Fruit fly (Drosophila melanogaster) whole organism, wandering third instar larva: Measurements from ENCODE around the gene Rel.

Experiments used
- Abd-B ChIP-seq: fragments of >200 bp; optimal IDR thresholded peaks from 2 replicates; lab custom pipeline; 2017; ENCODE audit warnings: missing biosample characterization, missing genetic modification characterization
- CG32264 ChIP-seq: fragments of 200-800 bp; sonication (Bioruptor generic); optimal IDR thresholded peaks from 2 replicates; lab custom pipeline; 2016; ENCODE audit warnings: missing biosample characterization, missing genetic modification characterization
- CG9705 ChIP-seq: fragments of 200-800 bp; sonication (Bioruptor generic); optimal IDR thresholded peaks from 2 replicates; lab custom pipeline; 2018; ENCODE audit warnings: missing biosample characterization, mild to moderate bottlenecking, missing genetic modification characterization
- CrebA ChIP-seq: fragments of 200-800 bp; sonication (Bioruptor generic); optimal IDR thresholded peaks from 2 replicates; lab custom pipeline; 2016; ENCODE audit warnings: missing biosample characterization, mild to moderate bottlenecking, missing genetic modification characterization, borderline replicate concordance
- Dfd ChIP-seq: fragments of >200 bp; optimal IDR thresholded peaks from 2 replicates; lab custom pipeline; 2017; ENCODE audit warnings: missing biosample characterization, missing genetic modification characterization
- Dif ChIP-seq: fragments of 200-275, 200-300 bp; sonication (Bioruptor generic); optimal IDR thresholded peaks from 2 replicates; lab custom pipeline; 2018; ENCODE audit warnings: missing biosample characterization, missing genetic modification characterization; ENCODE audit not compliant: partially characterized antibody
- GATAd ChIP-seq: sonication (Bioruptor generic); optimal IDR thresholded peaks from 2 replicates; lab custom pipeline; 2016; ENCODE audit warnings: missing biosample characterization, missing genetic modification characterization
- HLH106 ChIP-seq: fragments of 200-800 bp; optimal IDR thresholded peaks from 3 replicates; lab custom pipeline; 2019; ENCODE audit warnings: missing biosample characterization, mild to moderate bottlenecking, missing genetic modification characterization, moderate library complexity
- Hnf4 ChIP-seq: fragments of 200-800 bp; sonication (Bioruptor generic); optimal IDR thresholded peaks from 2 replicates; lab custom pipeline; 2016; ENCODE audit warnings: missing biosample characterization, mild to moderate bottlenecking, missing genetic modification characterization
- Hr78 ChIP-seq: fragments of >200 bp; optimal IDR thresholded peaks from 2 replicates; lab custom pipeline; 2017; ENCODE audit warnings: missing biosample characterization, missing genetic modification characterization
- Hr83 ChIP-seq: fragments of 200-300 bp; sonication (Bioruptor generic); optimal IDR thresholded peaks from 2 replicates; lab custom pipeline; 2016; ENCODE audit warnings: missing biosample characterization, mild to moderate bottlenecking, missing genetic modification characterization, moderate library complexity; ENCODE audit not compliant: poor library complexity, severe bottlenecking
- Jra ChIP-seq: sonication (Bioruptor generic); optimal IDR thresholded peaks from 2 replicates; lab custom pipeline; 2016; ENCODE audit warnings: missing biosample characterization, missing genetic modification characterization
- Mio ChIP-seq: sonication (Bioruptor generic); optimal IDR thresholded peaks from 2 replicates; lab custom pipeline; 2016; ENCODE audit warnings: missing biosample characterization, missing genetic modification characterization
- Myc ChIP-seq: fragments of >200 bp; optimal IDR thresholded peaks from 2 replicates; lab custom pipeline; 2017
- N ChIP-seq: fragments of >200 bp; optimal IDR thresholded peaks from 2 replicates; lab custom pipeline; 2018; ENCODE audit warnings: missing biosample characterization, missing external identifiers, missing genetic modification characterization
- OdsH ChIP-seq: fragments of 200-800 bp; sonication (Bioruptor generic); optimal IDR thresholded peaks from 2 replicates; lab custom pipeline; 2016; ENCODE audit warnings: missing biosample characterization, mild to moderate bottlenecking, missing genetic modification characterization
- Rel ChIP-seq, 2 experiments: fragments of 200-800 bp; sonication (Bioruptor generic) in 1 of 2; optimal IDR thresholded peaks; 2 replicates in 1 of 2; 3 replicates in 1 of 2; lab custom pipeline; 2016 to 2019; ENCODE audit warnings: mild to moderate bottlenecking in 2 of 2, missing biosample characterization in 2 of 2, missing genetic modification characterization in 2 of 2, moderate library complexity in 1 of 2
- Sp1 ChIP-seq: fragments of 200-800 bp; sonication (Bioruptor generic); optimal IDR thresholded peaks from 3 replicates; lab custom pipeline; 2019; ENCODE audit warnings: missing biosample characterization, mild to moderate bottlenecking, missing genetic modification characterization, moderate library complexity
- Vsx2 ChIP-seq: fragments of 200-300, 225-300 bp; sonication (Bioruptor generic); optimal IDR thresholded peaks from 2 replicates; lab custom pipeline; 2018; ENCODE audit warnings: missing biosample characterization, missing genetic modification characterization; ENCODE audit not compliant: partially characterized antibody
- br ChIP-seq: fragments of 200-800 bp; sonication (Bioruptor generic); optimal IDR thresholded peaks from 2 replicates; lab custom pipeline; 2016; ENCODE audit warnings: missing biosample characterization, missing genetic modification characterization
- brk ChIP-seq: fragments of 200-800 bp; sonication (Bioruptor generic); optimal IDR thresholded peaks from 2 replicates; lab custom pipeline; 2016; ENCODE audit warnings: missing biosample characterization, mild to moderate bottlenecking, missing genetic modification characterization
- dl ChIP-seq, 2 experiments: fragments of 175-275, 200-275 bp in 1 of 2; fragments of 200-275 bp in 1 of 2; sonication (Bioruptor generic); optimal IDR thresholded peaks; lab custom pipeline; 2018; ENCODE audit warnings: mild to moderate bottlenecking in 2 of 2, missing biosample characterization in 2 of 2, missing genetic modification characterization in 2 of 2, moderate library complexity in 2 of 2; ENCODE audit not compliant: partially characterized antibody in 2 of 2, insufficient read depth in 1 of 2
- dmrt93B ChIP-seq: fragments of 200-800 bp; sonication (Bioruptor generic); optimal IDR thresholded peaks from 2 replicates; lab custom pipeline; 2018; ENCODE audit warnings: missing biosample characterization, mild to moderate bottlenecking, missing genetic modification characterization
- dsf ChIP-seq: sonication (Bioruptor generic); optimal IDR thresholded peaks from 2 replicates; lab custom pipeline; 2016; ENCODE audit warnings: missing biosample characterization, missing genetic modification characterization, borderline replicate concordance
- ey ChIP-seq: fragments of 200-800 bp; sonication (Bioruptor generic); optimal IDR thresholded peaks from 2 replicates; lab custom pipeline; 2016; ENCODE audit warnings: missing biosample characterization, missing genetic modification characterization
- foxo ChIP-seq, 2 experiments: fragments of 200-800 bp; sonication (Bioruptor generic); optimal IDR thresholded peaks; 2 replicates in 1 of 2; 3 replicates in 1 of 2; lab custom pipeline; 2016 to 2017; ENCODE audit warnings: missing biosample characterization in 2 of 2, missing genetic modification characterization in 2 of 2
- fru ChIP-seq: fragments of 200-800 bp; sonication (Bioruptor generic); optimal IDR thresholded peaks from 3 replicates; lab custom pipeline; 2016; ENCODE audit warnings: missing biosample characterization, mild to moderate bottlenecking, missing genetic modification characterization
- h ChIP-seq: fragments of 200-800 bp; sonication (Bioruptor generic); optimal IDR thresholded peaks from 3 replicates; lab custom pipeline; 2016; ENCODE audit warnings: missing biosample characterization, mild to moderate bottlenecking, missing genetic modification characterization
- jim ChIP-seq: fragments of 175-275, 200-325 bp; sonication (Bioruptor generic); optimal IDR thresholded peaks from 2 replicates; lab custom pipeline; 2016; ENCODE audit warnings: missing biosample characterization, mild to moderate bottlenecking, missing genetic modification characterization
- lola ChIP-seq: fragments of >200 bp; optimal IDR thresholded peaks from 2 replicates; lab custom pipeline; 2017; ENCODE audit warnings: missing biosample characterization, missing genetic modification characterization
- pan ChIP-seq: fragments of >200 bp; optimal IDR thresholded peaks from 2 replicates; lab custom pipeline; 2017
- psq ChIP-seq: fragments of 200-800 bp; sonication (Bioruptor generic); optimal IDR thresholded peaks from 3 replicates; lab custom pipeline; 2017; ENCODE audit warnings: missing biosample characterization, mild to moderate bottlenecking, missing genetic modification characterization, moderate library complexity
- rgr ChIP-seq: fragments of 200-800 bp; sonication (Bioruptor generic); optimal IDR thresholded peaks from 3 replicates; lab custom pipeline; 2016; ENCODE audit warnings: missing biosample characterization, mild to moderate bottlenecking, missing genetic modification characterization
- sage ChIP-seq: fragments of 200-800 bp; sonication (Bioruptor generic); optimal IDR thresholded peaks from 2 replicates; lab custom pipeline; 2016; ENCODE audit warnings: missing biosample characterization, mild to moderate bottlenecking, missing genetic modification characterization
- sv ChIP-seq: fragments of 200-800 bp; sonication (Bioruptor generic); optimal IDR thresholded peaks from 3 replicates; lab custom pipeline; 2016; ENCODE audit warnings: missing biosample characterization, missing genetic modification characterization
- tai ChIP-seq: sonication (Bioruptor generic); optimal IDR thresholded peaks from 2 replicates; lab custom pipeline; 2016; ENCODE audit warnings: missing biosample characterization, missing genetic modification characterization
- usp ChIP-seq: fragments of >200 bp; optimal IDR thresholded peaks from 2 replicates; lab custom pipeline; 2017; ENCODE audit warnings: missing biosample characterization, missing genetic modification characterization
- woc ChIP-seq: sonication (Bioruptor generic); optimal IDR thresholded peaks from 2 replicates; lab custom pipeline; 2016; ENCODE audit warnings: missing biosample characterization, mild to moderate bottlenecking, missing genetic modification characterization

Gene Rel

DNA sequence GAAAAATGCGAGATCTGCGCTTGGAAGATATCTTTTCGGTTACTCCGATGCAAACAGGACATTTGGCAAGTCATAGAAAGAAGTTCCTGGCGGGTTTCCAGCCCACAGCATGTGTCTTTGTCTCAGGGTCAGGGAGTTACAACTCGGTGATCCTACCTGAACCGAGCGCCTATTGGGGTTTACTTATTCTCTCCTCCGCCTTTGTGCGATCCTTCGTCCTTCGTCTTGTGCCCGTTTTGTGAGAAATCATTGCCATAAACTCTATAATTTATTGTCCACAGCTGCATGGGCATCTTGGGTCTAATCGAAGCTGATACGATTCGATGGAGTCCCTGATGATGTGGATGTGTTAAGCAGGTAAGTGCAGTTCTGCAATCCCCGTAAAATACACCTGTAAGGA, 9.8 kb downstream of the Rel start:
- TF ChIP-seq CG9705 (GFP tag; lab: Kevin White, UChicago) (no peak), Hr83 (GFP tag; lab: Kevin White, UChicago) (no peak), woc (GFP tag; lab: Kevin White, UChicago) (no peak), rgr (GFP tag; lab: Kevin White, UChicago) (no peak), N (GFP tag; lab: Kevin White, UChicago) (no peak), Dfd (GFP tag; lab: Kevin White, UChicago) (no peak), h (GFP tag; lab: Kevin White, UChicago) (no peak), dl (GFP tag; optimal IDR thresholded peaks at IDR 0.05; lab: Kevin White, UChicago; ENCODE audit: insufficient read depth in 1 of 2, partially characterized antibody in 2 of 2) (no peak), dsf (GFP tag; lab: Kevin White, UChicago) (no peak), psq (GFP tag; lab: Kevin White, UChicago) (no peak), foxo (GFP tag; optimal IDR thresholded peaks at IDR 0.05; lab: Kevin White, UChicago) (no peak), fru (GFP tag; lab: Kevin White, UChicago) (no peak)

DNA sequence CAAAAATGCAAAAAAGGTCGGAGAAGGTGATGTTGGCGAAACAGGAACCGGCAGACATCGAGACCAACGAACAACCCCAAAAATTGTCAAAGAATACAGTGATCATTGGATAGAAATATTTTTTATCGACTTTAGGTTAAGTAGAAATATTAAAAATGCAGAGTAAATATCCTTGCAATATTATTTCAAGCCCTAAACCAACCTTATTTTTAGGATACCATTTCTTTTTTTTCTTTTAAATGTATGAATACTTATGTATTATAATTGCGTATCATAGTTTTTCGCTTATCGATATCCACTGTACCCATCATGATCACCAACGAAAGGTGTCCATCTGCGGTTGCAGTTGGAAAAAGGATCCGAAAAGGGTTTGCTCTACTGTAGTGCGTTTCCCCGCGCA, 12.5 kb downstream of the Rel start:
- TF ChIP-seq foxo (GFP tag; optimal IDR thresholded peaks at IDR 0.05; lab: Kevin White, UChicago) (peak in 1 of 2 experiments; percentile 51), CG9705 (GFP tag; lab: Kevin White, UChicago) (no peak), Myc (lab: Kevin White, UChicago) (no peak), Vsx2 (no peak), psq (GFP tag; lab: Kevin White, UChicago) (peak; percentile 30), h (GFP tag; lab: Kevin White, UChicago) (peak; percentile 38), rgr (GFP tag; lab: Kevin White, UChicago) (peak; percentile 17), jim (GFP tag; lab: Kevin White, UChicago) (no peak), woc (GFP tag; lab: Kevin White, UChicago) (no peak), Jra (GFP tag; lab: Kevin White, UChicago) (no peak), N (GFP tag; lab: Kevin White, UChicago) (no peak), CG32264 (GFP tag; lab: Kevin White, UChicago) (no peak), OdsH (GFP tag; lab: Kevin White, UChicago) (peak; percentile 11), HLH106 (tag; lab: Kevin White, UChicago) (peak; percentile 26), Sp1 (GFP tag; lab: Kevin White, UChicago) (peak; percentile 23), sage (no peak), fru (GFP tag; lab: Kevin White, UChicago) (peak; percentile 34), ey (GFP tag; lab: Kevin White, UChicago) (peak; percentile 15)
- TF ChIP-seq, all 38 proteins: peak for 9

DNA sequence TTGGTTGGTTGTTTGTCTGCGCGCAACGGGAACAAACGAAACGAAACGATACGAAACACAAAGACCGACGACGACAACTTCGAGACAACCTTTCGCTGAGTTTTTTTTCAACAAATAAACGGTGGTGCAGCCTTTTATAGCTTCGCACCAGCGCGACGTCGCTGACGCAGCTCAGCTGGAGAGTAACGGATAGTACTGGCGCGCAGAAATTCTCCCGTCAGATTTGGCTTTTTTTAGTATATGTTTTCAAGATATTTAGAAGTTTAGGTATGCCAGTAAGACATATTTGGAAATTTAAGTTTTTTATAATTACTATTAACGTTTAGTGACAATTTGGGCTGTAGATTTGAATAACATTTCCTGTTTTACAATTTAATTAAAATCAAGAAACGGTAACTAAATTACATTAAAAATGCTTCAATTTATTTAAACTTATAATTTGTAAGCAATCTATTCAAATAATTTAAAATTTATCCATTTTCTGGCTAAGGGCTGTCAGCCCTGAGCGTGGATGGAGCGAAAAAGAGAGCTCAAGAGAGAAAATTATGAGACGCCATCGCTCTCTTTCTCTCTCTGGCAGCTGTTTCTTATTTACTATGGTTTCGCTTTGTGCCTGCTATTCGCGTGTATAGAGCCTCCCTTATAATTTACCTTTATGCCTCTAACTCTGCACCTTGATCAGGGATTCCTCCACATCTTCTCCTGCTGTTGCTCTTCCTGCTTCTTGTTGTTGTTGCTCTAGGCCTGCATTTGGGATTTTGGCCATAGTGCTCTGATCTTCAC, 14.0 kb downstream of the Rel start:
- TF ChIP-seq OdsH (GFP tag; lab: Kevin White, UChicago) (peak; percentile 82), usp (GFP tag; lab: Kevin White, UChicago) (no peak), dsf (GFP tag; lab: Kevin White, UChicago) (peak; percentile 10), GATAd (no peak), N (GFP tag; lab: Kevin White, UChicago) (no peak), Jra (GFP tag; lab: Kevin White, UChicago) (peak; percentile 75), pan (lab: Kevin White, UChicago) (no peak), sv (GFP tag; lab: Kevin White, UChicago) (peak; percentile 79), CG9705 (GFP tag; lab: Kevin White, UChicago) (peak; percentile 71), Dif (GFP tag; lab: Kevin White, UChicago) (peak; percentile 84), dl (GFP tag; optimal IDR thresholded peaks at IDR 0.05; lab: Kevin White, UChicago; ENCODE audit: insufficient read depth in 1 of 2, partially characterized antibody in 2 of 2) (peak; percentile 60 to 72), brk (GFP tag; lab: Kevin White, UChicago) (peak; percentile 73), sage (peak; percentile 29), tai (GFP tag; lab: Kevin White, UChicago) (peak; percentile 47), CG32264 (GFP tag; lab: Kevin White, UChicago) (no peak), fru (GFP tag; lab: Kevin White, UChicago) (peak; percentile 86), woc (GFP tag; lab: Kevin White, UChicago) (peak; percentile 93), Sp1 (GFP tag; lab: Kevin White, UChicago) (peak; percentile 92), Hr83 (GFP tag; lab: Kevin White, UChicago) (peak; percentile 8), h (GFP tag; lab: Kevin White, UChicago) (peak; percentile 83), Dfd (GFP tag; lab: Kevin White, UChicago) (no peak), HLH106 (tag; lab: Kevin White, UChicago) (peak; percentile 89), Vsx2 (peak; percentile 54), br (peak; percentile 75), dmrt93B (GFP tag; lab: Kevin White, UChicago) (peak; percentile 70), Myc (lab: Kevin White, UChicago) (peak; percentile 94), Hnf4 (GFP tag; lab: Kevin White, UChicago) (peak; percentile 35), Abd-B (GFP tag; lab: Kevin White, UChicago) (no peak), lola (no peak), foxo (GFP tag; optimal IDR thresholded peaks at IDR 0.05; lab: Kevin White, UChicago) (peak in 1 of 2 experiments; percentile 84), psq (GFP tag; lab: Kevin White, UChicago) (peak; percentile 90), CrebA (GFP tag; lab: Kevin White, UChicago) (no peak), Hr78 (GFP tag; lab: Kevin White, UChicago) (no peak), jim (GFP tag; lab: Kevin White, UChicago) (no peak), Mio (no peak), Rel (GFP tag; optimal IDR thresholded peaks at IDR 0.05; lab: Kevin White, UChicago) (peak; percentile 41), Rel (tag; optimal IDR thresholded peaks at IDR 0.05; lab: Kevin White, UChicago) (peak; percentile 55), rgr (GFP tag; lab: Kevin White, UChicago) (peak; percentile 77)
